Worm (Caenorhabditis elegans) whole organism, midembryonic: ENCODE measurements around the gene C16A3.6.

Experiments
- flt-1 ChIP-seq: fragments of 200-800 bp; sonication (Bioruptor generic); IDR thresholded peaks from 2 replicates; pipeline ENCODE4 v1.3.6; 2022; ENCODE audit warnings: missing genetic modification characterization, missing compliant biosample characterization
- klf-2 ChIP-seq: fragments of 200-800 bp; sonication (Bioruptor generic); conservative IDR thresholded peaks from 2 replicates; pipeline ENCODE4 v1.3.6; 2022; ENCODE audit warnings: missing genetic modification reagents, missing genetic modification characterization, missing compliant biosample characterization
- tab-1 ChIP-seq: fragments of 200-800 bp; sonication (Bioruptor generic); IDR thresholded peaks from 2 replicates; pipeline ENCODE4 v1.3.6; 2022; ENCODE audit warnings: missing genetic modification characterization, missing compliant biosample characterization

DNA sequence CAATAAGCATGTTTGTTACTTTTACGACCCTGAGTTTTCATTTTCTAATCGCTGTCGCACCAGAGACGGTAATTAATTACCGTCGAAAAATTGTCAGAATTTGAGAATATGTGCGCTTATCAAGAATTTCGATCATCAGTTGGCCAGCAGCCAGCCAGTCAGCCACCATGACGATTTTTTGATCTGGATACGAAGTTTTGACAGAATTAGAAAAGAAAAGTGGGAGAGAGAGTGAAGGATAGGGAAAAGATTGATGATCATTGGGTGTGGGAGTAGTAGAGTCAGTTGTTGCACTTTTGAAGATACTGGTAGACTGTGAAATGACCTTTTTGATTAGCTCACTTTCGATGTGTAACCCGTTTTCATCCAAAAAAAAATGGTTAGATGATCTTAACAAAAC, 14.6 kb upstream of the C16A3.6 start:
- TF ChIP-seq flt-1 (GFP tag; lab: Robert Waterston, UW): no peak
- no peak for TF ChIP-seq klf-2 (GFP tag; lab: Robert Waterston, UW)
- TF ChIP-seq tab-1 (GFP tag; lab: Robert Waterston, UW): no peak
